Worm (Caenorhabditis elegans) whole organism, L3 larva: Measurements from ENCODE around the gene nhr-230.
A peak's percentile ranks its signal among the peaks of the same experiment; 100 is the strongest.

Experiments used
- R02D3.7 ChIP-seq: fragments of 150-350 bp; optimal IDR thresholded peaks from 2 replicates; lab custom pipeline; 2014; ENCODE audit warnings: missing biosample characterization, missing genetic modification characterization
- ZK546.5 ChIP-seq: sonication (generic microtip); optimal IDR thresholded peaks from 2 replicates; lab custom pipeline; 2017; ENCODE audit warnings: missing biosample characterization, missing genetic modification characterization
- aly-2 ChIP-seq: fragments of 150-350 bp; optimal IDR thresholded peaks from 2 replicates; lab custom pipeline; 2014; ENCODE audit warnings: missing biosample characterization, missing genetic modification characterization
- ama-1 ChIP-seq: fragments of 150-350 bp; optimal IDR thresholded peaks from 2 replicates; lab custom pipeline; 2018
- ceh-16 ChIP-seq: sonication (generic microtip); optimal IDR thresholded peaks from 2 replicates; lab custom pipeline; 2017; ENCODE audit warnings: missing biosample characterization, missing genetic modification characterization
- ceh-28 ChIP-seq: fragments of 150-350 bp; optimal IDR thresholded peaks from 2 replicates; lab custom pipeline; 2014; ENCODE audit warnings: missing biosample characterization, missing genetic modification reagents, missing genetic modification characterization
- ceh-9 ChIP-seq: sonication (generic microtip); optimal IDR thresholded peaks from 2 replicates; lab custom pipeline; 2018; ENCODE audit warnings: missing biosample characterization, missing genetic modification characterization
- daf-12 ChIP-seq: fragments of 150-350 bp; optimal IDR thresholded peaks from 2 replicates; lab custom pipeline; 2014; ENCODE audit warnings: missing biosample characterization, missing genetic modification reagents, missing genetic modification characterization
- egl-5 ChIP-seq: fragments of 150-350 bp; optimal IDR thresholded peaks from 2 replicates; lab custom pipeline; 2017; ENCODE audit warnings: missing biosample characterization, missing genetic modification reagents, missing genetic modification characterization, inconsistent platforms
- elt-1 ChIP-seq: fragments of 150-350 bp; optimal IDR thresholded peaks from 2 replicates; lab custom pipeline; 2014; ENCODE audit warnings: missing biosample characterization, missing genetic modification characterization
- elt-2 ChIP-seq: sonication (generic microtip); optimal IDR thresholded peaks from 2 replicates; lab custom pipeline; 2016; ENCODE audit warnings: missing genetic modification reagents, mild to moderate bottlenecking, missing genetic modification characterization, missing compliant biosample characterization
- elt-3 ChIP-seq, 3 experiments: fragments of 150-350 bp in 1 of 3; sonication (generic microtip) in 2 of 3; optimal IDR thresholded peaks; 2 replicates in 2 of 3; 4 replicates in 1 of 3; lab custom pipeline; 2014 to 2017; ENCODE audit warnings: missing biosample characterization in 3 of 3, missing genetic modification characterization in 3 of 3
- fkh-10 ChIP-seq: sonication (generic microtip); optimal IDR thresholded peaks from 2 replicates; lab custom pipeline; 2017; ENCODE audit warnings: missing biosample characterization, missing genetic modification reagents, missing genetic modification characterization
- fkh-2 ChIP-seq: fragments of 150-350 bp; optimal IDR thresholded peaks from 2 replicates; lab custom pipeline; 2014; ENCODE audit warnings: missing biosample characterization, missing genetic modification reagents, missing genetic modification characterization
- hmg-11 ChIP-seq: sonication (generic microtip); optimal IDR thresholded peaks from 2 replicates; lab custom pipeline; 2016; ENCODE audit warnings: missing genetic modification characterization, missing compliant biosample characterization
- jun-1 ChIP-seq: fragments of 150-350 bp; optimal IDR thresholded peaks from 2 replicates; lab custom pipeline; 2014; ENCODE audit warnings: missing biosample characterization, missing genetic modification reagents, missing genetic modification characterization
- lin-15B ChIP-seq: fragments of 150-350 bp; optimal IDR thresholded peaks from 2 replicates; lab custom pipeline; 2014; ENCODE audit warnings: missing biosample characterization, missing genetic modification characterization
- lin-39 ChIP-seq: fragments of 150-350 bp; optimal IDR thresholded peaks from 2 replicates; lab custom pipeline; 2018; ENCODE audit warnings: missing biosample characterization, missing genetic modification reagents, missing genetic modification characterization
- lsy-12 ChIP-seq: sonication (generic microtip); optimal IDR thresholded peaks from 2 replicates; lab custom pipeline; 2016; ENCODE audit warnings: mild to moderate bottlenecking, missing genetic modification characterization, missing compliant biosample characterization
- mml-1 ChIP-seq: fragments of 150-350 bp; sonication (generic microtip); optimal IDR thresholded peaks from 3 replicates; lab custom pipeline; 2014; ENCODE audit warnings: missing biosample characterization, missing genetic modification characterization
- nfya-1 ChIP-seq: sonication (generic microtip); optimal IDR thresholded peaks from 2 replicates; lab custom pipeline; 2017; ENCODE audit warnings: missing genetic modification characterization, mild to moderate bottlenecking, missing compliant biosample characterization, antibody characterized with exemption, moderate library complexity; ENCODE audit not compliant: insufficient read depth
- nhr-23 ChIP-seq: fragments of 150-350 bp; optimal IDR thresholded peaks from 2 replicates; lab custom pipeline; 2014; ENCODE audit warnings: missing biosample characterization, missing genetic modification reagents, missing genetic modification characterization
- nhr-237 ChIP-seq: fragments of 150-350 bp; optimal IDR thresholded peaks from 2 replicates; lab custom pipeline; 2014; ENCODE audit warnings: missing biosample characterization, missing genetic modification characterization
- nhr-25 ChIP-seq: sonication (generic microtip); optimal IDR thresholded peaks from 2 replicates; lab custom pipeline; 2017; ENCODE audit warnings: missing biosample characterization, missing genetic modification characterization
- nhr-67 ChIP-seq: fragments of 150-350 bp; optimal IDR thresholded peaks from 2 replicates; lab custom pipeline; 2014; ENCODE audit warnings: missing biosample characterization, missing genetic modification characterization
- nhr-77 ChIP-seq: fragments of 150-350 bp; optimal IDR thresholded peaks from 2 replicates; lab custom pipeline; 2014; ENCODE audit warnings: missing biosample characterization, missing genetic modification characterization
- pha-4 ChIP-seq: fragments of 150-350 bp; optimal IDR thresholded peaks from 2 replicates; lab custom pipeline; 2014; ENCODE audit warnings: missing biosample characterization, missing genetic modification reagents, missing genetic modification characterization
- pqm-1 ChIP-seq: fragments of 150-350 bp; optimal IDR thresholded peaks from 2 replicates; lab custom pipeline; 2017; ENCODE audit warnings: missing biosample characterization, missing genetic modification characterization, inconsistent platforms
- sea-2 ChIP-seq: fragments of 150-350 bp; sonication (generic microtip); optimal IDR thresholded peaks from 4 replicates; lab custom pipeline; 2014; ENCODE audit warnings: missing biosample characterization, missing genetic modification reagents, missing genetic modification characterization
- skn-1 ChIP-seq: fragments of 150-350 bp; optimal IDR thresholded peaks from 2 replicates; lab custom pipeline; 2014; ENCODE audit warnings: missing biosample characterization, missing genetic modification characterization
- snpc-4 ChIP-seq: fragments of 150-350 bp; optimal IDR thresholded peaks from 2 replicates; lab custom pipeline; 2014; ENCODE audit warnings: missing biosample characterization, missing genetic modification characterization
- zag-1 ChIP-seq: fragments of 150-350 bp; optimal IDR thresholded peaks from 2 replicates; lab custom pipeline; 2014; ENCODE audit warnings: missing biosample characterization, missing genetic modification characterization
- ztf-11 ChIP-seq: fragments of 150-350 bp; optimal IDR thresholded peaks from 2 replicates; lab custom pipeline; 2014; ENCODE audit warnings: missing biosample characterization, missing genetic modification characterization
- ztf-4 ChIP-seq: fragments of 150-350 bp; optimal IDR thresholded peaks from 2 replicates; lab custom pipeline; 2014; ENCODE audit warnings: missing biosample characterization, missing genetic modification characterization

Gene nhr-230

DNA sequence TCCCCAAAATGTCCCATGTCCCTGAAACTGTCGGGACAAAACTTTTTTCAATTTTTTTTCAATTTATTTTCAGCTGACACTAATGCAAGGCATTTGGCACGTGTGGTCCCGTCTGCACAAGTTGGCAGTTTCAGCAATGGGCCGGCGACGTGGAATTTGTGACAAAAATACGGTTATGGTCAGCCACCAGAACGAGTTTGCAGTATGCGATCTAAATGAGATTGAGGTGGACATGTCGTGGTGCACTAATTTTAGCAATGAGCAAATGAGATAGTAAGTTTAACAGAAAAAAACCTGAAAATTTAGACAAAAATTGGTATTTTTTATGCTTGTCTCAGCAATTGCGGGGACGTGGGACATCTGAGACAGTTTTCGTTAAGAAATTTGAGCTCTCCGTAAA lies 4.1 kb upstream of the nhr-230 start:
- TF ChIP-seq fkh-2 (tag; lab: Kevin White, UChicago) (no peak), nhr-237 (no peak), snpc-4 (tag; lab: Kevin White, UChicago) (no peak), nfya-1 (tag; lab: Kevin White, UChicago) (no peak), fkh-10 (GFP tag; lab: Kevin White, UChicago) (no peak), ceh-9 (tag; lab: Kevin White, UChicago) (no peak), nhr-23 (tag; lab: Kevin White, UChicago) (no peak), nhr-25 (tag; lab: Kevin White, UChicago) (no peak), lsy-12 (tag; lab: Kevin White, UChicago) (no peak), ZK546.5 (tag; lab: Kevin White, UChicago) (no peak), zag-1 (tag; lab: Kevin White, UChicago) (no peak), elt-3 (tag; optimal IDR thresholded peaks at IDR 0.05; lab: Kevin White, UChicago) (no peak)

DNA sequence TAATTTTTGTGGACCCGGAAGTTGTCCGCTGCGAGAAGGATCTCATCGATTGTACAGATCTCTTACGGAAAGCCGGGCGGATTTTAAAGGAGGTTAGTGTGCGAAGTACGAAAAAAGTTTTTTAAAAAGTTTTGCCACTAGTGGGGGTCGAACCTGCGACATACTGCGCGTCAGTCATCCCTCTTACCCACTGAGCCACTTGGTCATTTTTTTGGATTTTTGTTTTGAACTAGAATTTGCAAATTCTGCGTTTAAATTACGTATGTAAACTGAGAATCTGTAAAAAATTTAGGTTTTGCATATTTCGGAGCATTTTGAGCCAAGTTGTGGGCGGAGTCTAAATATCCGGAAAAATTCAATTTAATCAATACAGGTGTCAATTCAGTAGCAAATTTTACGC lies 2.0 kb downstream of the nhr-230 start:
- no peak for TF ChIP-seq nhr-25 (tag; lab: Kevin White, UChicago)
- no peak for TF ChIP-seq snpc-4 (tag; lab: Kevin White, UChicago)
- no peak for TF ChIP-seq lin-15B (tag; lab: Kevin White, UChicago)
- TF ChIP-seq ztf-11 (tag; lab: Kevin White, UChicago): no peak
- no peak for TF ChIP-seq aly-2
- TF ChIP-seq sea-2 (GFP tag; lab: Kevin White, UChicago): no peak

DNA sequence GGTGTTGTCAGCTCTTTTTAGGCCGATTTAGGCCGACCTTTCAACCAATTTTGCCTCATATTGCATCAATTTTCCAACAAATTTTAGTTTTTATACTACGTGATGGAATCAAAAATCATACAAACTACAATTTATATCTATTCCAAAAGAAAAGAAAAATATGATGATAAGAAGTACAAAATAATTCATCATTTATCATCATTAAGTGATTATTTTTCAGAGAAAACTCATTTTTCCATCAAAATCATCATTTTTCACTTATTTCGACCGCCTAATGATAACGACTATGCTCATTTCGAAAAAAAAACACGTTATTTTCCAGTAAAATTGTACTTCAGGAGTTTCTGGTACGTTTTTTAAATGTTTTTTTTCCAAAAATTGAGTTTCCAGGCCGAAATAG lies 8.2 kb downstream of the nhr-230 start:
- TF ChIP-seq ceh-28 (tag; lab: Kevin White, UChicago) (no peak), lsy-12 (tag; lab: Kevin White, UChicago) (no peak), lin-15B (tag; lab: Kevin White, UChicago) (no peak), elt-1 (tag; lab: Kevin White, UChicago) (no peak), nhr-67 (tag; lab: Kevin White, UChicago) (no peak), daf-12 (tag; lab: Kevin White, UChicago) (no peak), ama-1 (lab: Kevin White, UChicago) (no peak), ceh-16 (tag; lab: Kevin White, UChicago) (no peak), skn-1 (tag; lab: Kevin White, UChicago) (peak; percentile 82), nhr-25 (tag; lab: Kevin White, UChicago) (no peak), hmg-11 (no peak), elt-2 (peak; percentile 18), ceh-9 (tag; lab: Kevin White, UChicago) (no peak), R02D3.7 (no peak)

DNA sequence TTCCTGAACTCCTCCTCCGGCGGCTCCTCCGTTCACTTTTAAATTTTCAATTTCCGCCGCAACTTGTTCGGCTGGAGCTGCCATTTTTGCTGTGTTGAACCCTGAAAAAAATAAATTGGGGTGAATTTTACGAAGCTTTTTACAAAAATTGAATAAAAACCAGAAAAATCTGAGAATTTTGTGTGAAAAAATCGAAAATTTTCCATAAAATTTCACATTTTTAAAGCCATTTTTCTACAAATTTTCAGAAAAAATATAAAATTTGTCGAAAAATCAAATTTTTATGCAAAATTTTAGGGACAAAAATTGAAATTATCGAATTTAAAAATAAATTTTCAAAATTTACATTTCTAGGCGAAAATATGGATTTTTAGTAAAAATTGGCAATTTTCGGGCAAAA lies 12.5 kb downstream of the nhr-230 start, which contains the start of gene wars-1:
Gene wars-1 (minus strand): TSS at position 101 of the 400 bp plus-strand sequence.
- TF ChIP-seq ztf-4 (tag; lab: Kevin White, UChicago): no peak
- TF ChIP-seq nhr-77 (tag; lab: Kevin White, UChicago): no peak
- no peak for TF ChIP-seq jun-1 (tag; lab: Kevin White, UChicago)
- TF ChIP-seq ceh-28 (tag; lab: Kevin White, UChicago): no peak
- no peak for TF ChIP-seq daf-12 (tag; lab: Kevin White, UChicago)
- no peak for TF ChIP-seq nhr-67 (tag; lab: Kevin White, UChicago)
- TF ChIP-seq elt-2: no peak
- no peak for TF ChIP-seq mml-1
- TF ChIP-seq lin-15B (tag; lab: Kevin White, UChicago): no peak
- TF ChIP-seq nfya-1 (tag; lab: Kevin White, UChicago): no peak
- no peak for TF ChIP-seq pqm-1 (tag; lab: Kevin White, UChicago)
- no peak for TF ChIP-seq hmg-11
- TF ChIP-seq R02D3.7: no peak
- TF ChIP-seq skn-1 (tag; lab: Kevin White, UChicago): no peak

ce11 chrV:18868517-18868916 lies 21.9 kb downstream of the nhr-230 start:
- peak; percentile 50 for TF ChIP-seq pha-4 (tag; lab: Kevin White, UChicago)
- no peak for TF ChIP-seq ztf-11 (tag; lab: Kevin White, UChicago)
- no peak for TF ChIP-seq fkh-10 (GFP tag; lab: Kevin White, UChicago)
- TF ChIP-seq ztf-4 (tag; lab: Kevin White, UChicago): no peak
- peak; percentile 41 for TF ChIP-seq elt-2
- TF ChIP-seq lin-39 (tag; lab: Kevin White, UChicago): peak; percentile 35
- no peak for TF ChIP-seq fkh-2 (tag; lab: Kevin White, UChicago)
- TF ChIP-seq egl-5 (tag; lab: Kevin White, UChicago): peak; percentile 92
- TF ChIP-seq nfya-1 (tag; lab: Kevin White, UChicago): peak; percentile 21
- TF ChIP-seq snpc-4 (tag; lab: Kevin White, UChicago): peak; percentile 49
- TF ChIP-seq hmg-11: peak; percentile 61
